Fruit fly (Drosophila melanogaster) whole organism, embryonic: ENCODE measurements around the gene Rtc1.
A peak's percentile ranks its signal among the peaks of the same experiment; 100 is the strongest.

ENCODE experiments used
- Adf1 ChIP-seq: fragments of 200-800 bp; sonication (Bioruptor generic); IDR thresholded peaks from 2 replicates; pipeline ENCODE4 v1.3.6; 2022; ENCODE audit warnings: missing biosample characterization, missing genetic modification characterization
- Atf3 ChIP-seq: fragments of 200-800 bp; sonication (Bioruptor generic); optimal IDR thresholded peaks from 3 replicates; lab custom pipeline; 2016; ENCODE audit warnings: missing biosample characterization, missing genetic modification characterization
- CG10321 ChIP-seq: fragments of 200-800 bp; sonication (Bioruptor generic); IDR thresholded peaks from 2 replicates; pipeline ENCODE4 v1.3.6; 2022; ENCODE audit warnings: missing biosample characterization, missing genetic modification characterization
- CG10366 ChIP-seq: fragments of 200-800 bp; sonication (Bioruptor generic); IDR thresholded peaks from 2 replicates; pipeline ENCODE4 v1.3.6; 2022; ENCODE audit warnings: missing biosample characterization, missing genetic modification characterization
- CG12219 ChIP-seq: fragments of 200-800 bp; sonication (Bioruptor generic); optimal IDR thresholded peaks from 3 replicates; lab custom pipeline; 2018; ENCODE audit warnings: missing biosample characterization, mild to moderate bottlenecking, missing genetic modification characterization
- CG12744 ChIP-seq: fragments of 200-800 bp; sonication (Bioruptor generic); optimal IDR thresholded peaks from 2 replicates; lab custom pipeline; 2016; ENCODE audit warnings: missing biosample characterization, missing genetic modification characterization
- CG13287 ChIP-seq: fragments of 200-800 bp; sonication (Bioruptor generic); IDR thresholded peaks from 2 replicates; pipeline ENCODE4 v1.3.6; 2022; ENCODE audit warnings: missing biosample characterization, missing genetic modification characterization; ENCODE audit not compliant: partially characterized antibody
- CG14710 ChIP-seq: fragments of 200-800 bp; sonication (Bioruptor generic); optimal IDR thresholded peaks from 3 replicates; lab custom pipeline; 2019; ENCODE audit warnings: missing biosample characterization, mild to moderate bottlenecking, missing genetic modification characterization, moderate library complexity
- CG15073 ChIP-seq: fragments of 200-800 bp; sonication (Bioruptor generic); optimal IDR thresholded peaks from 2 replicates; lab custom pipeline; 2016; ENCODE audit warnings: missing biosample characterization, missing genetic modification characterization
- CG15269 ChIP-seq: fragments of 200-800 bp; sonication (Bioruptor generic); optimal IDR thresholded peaks from 2 replicates; lab custom pipeline; 2018; ENCODE audit warnings: missing biosample characterization, mild to moderate bottlenecking, missing genetic modification characterization, moderate library complexity
- CG1602 ChIP-seq: fragments of 200-800 bp; sonication (Bioruptor generic); optimal IDR thresholded peaks from 3 replicates; lab custom pipeline; 2016; ENCODE audit warnings: missing biosample characterization, missing genetic modification characterization
- CG17328 ChIP-seq: fragments of 200-800 bp; sonication (Bioruptor generic); IDR thresholded peaks from 2 replicates; pipeline ENCODE4 v1.3.6; 2022; ENCODE audit warnings: missing biosample characterization, missing genetic modification characterization
- CG17802 ChIP-seq: fragments of 200-800 bp; sonication (Bioruptor generic); optimal IDR thresholded peaks from 2 replicates; lab custom pipeline; 2018; ENCODE audit warnings: missing biosample characterization, mild to moderate bottlenecking, missing genetic modification characterization, moderate library complexity
- CG18599 ChIP-seq: fragments of 200-800 bp; sonication (Bioruptor generic); optimal IDR thresholded peaks from 3 replicates; lab custom pipeline; 2017; ENCODE audit warnings: missing biosample characterization, missing genetic modification characterization, mild to moderate bottlenecking, moderate library complexity, missing genetic modification reagents
- CG2120 ChIP-seq: fragments of 200-800 bp; sonication (Bioruptor generic); optimal IDR thresholded peaks from 3 replicates; lab custom pipeline; 2016; ENCODE audit warnings: missing biosample characterization, missing genetic modification characterization
- CG2202 ChIP-seq: fragments of 200-800 bp; sonication (Bioruptor generic); optimal IDR thresholded peaks from 2 replicates; lab custom pipeline; 2018; ENCODE audit warnings: missing biosample characterization, mild to moderate bottlenecking, missing genetic modification characterization
- CG2889 ChIP-seq: fragments of 200-800 bp; sonication (Bioruptor generic); IDR thresholded peaks from 3 replicates; pipeline ENCODE4 v1.3.6; 2022; ENCODE audit warnings: missing biosample characterization, missing genetic modification characterization
- CG30020 ChIP-seq: fragments of 200-800 bp; optimal IDR thresholded peaks from 2 replicates; lab custom pipeline; 2019; ENCODE audit warnings: missing biosample characterization, mild to moderate bottlenecking, missing genetic modification characterization, moderate library complexity
- CG32772 ChIP-seq: fragments of 200-800 bp; sonication (Bioruptor generic); IDR thresholded peaks from 2 replicates; pipeline ENCODE4 v1.3.6; 2022; ENCODE audit warnings: missing biosample characterization, missing genetic modification characterization
- CG33557 ChIP-seq: fragments of 200-800 bp; sonication (Bioruptor generic); optimal IDR thresholded peaks from 2 replicates; lab custom pipeline; 2019; ENCODE audit warnings: missing biosample characterization, mild to moderate bottlenecking, missing genetic modification characterization, moderate library complexity
- CG3407 ChIP-seq: fragments of 200-800 bp; sonication (Bioruptor generic); optimal IDR thresholded peaks from 2 replicates; lab custom pipeline; 2018; ENCODE audit warnings: missing biosample characterization, mild to moderate bottlenecking, missing genetic modification characterization
- CG5245 ChIP-seq: fragments of 200-800 bp; sonication (Bioruptor generic); optimal IDR thresholded peaks from 3 replicates; lab custom pipeline; 2016; ENCODE audit warnings: missing biosample characterization, missing genetic modification characterization
- CG8089 ChIP-seq: fragments of 200-800 bp; sonication (Bioruptor generic); optimal IDR thresholded peaks from 3 replicates; lab custom pipeline; 2016; ENCODE audit warnings: missing biosample characterization, missing genetic modification characterization
- CG8281 ChIP-seq: fragments of 200-800 bp; sonication (Bioruptor generic); optimal IDR thresholded peaks from 2 replicates; lab custom pipeline; 2018; ENCODE audit warnings: missing biosample characterization, mild to moderate bottlenecking, missing genetic modification characterization, moderate library complexity
- Dll ChIP-seq: fragments of 200-800 bp; sonication (Bioruptor generic); IDR thresholded peaks from 4 replicates; pipeline ENCODE4 v1.3.6; 2022; ENCODE audit warnings: missing biosample characterization, missing genetic modification characterization; ENCODE audit not compliant: partially characterized antibody
- HmgZ ChIP-seq: fragments of 200-800 bp; sonication (Bioruptor generic); optimal IDR thresholded peaks from 2 replicates; lab custom pipeline; 2018; ENCODE audit warnings: missing biosample characterization, mild to moderate bottlenecking, missing genetic modification characterization
- MBD-R2 ChIP-seq: fragments of 200-800 bp; sonication (Bioruptor generic); IDR thresholded peaks from 2 replicates; pipeline ENCODE4 v1.3.6; 2022; ENCODE audit warnings: missing biosample characterization, missing genetic modification characterization
- Optix ChIP-seq: fragments of 200-800 bp; sonication (Bioruptor generic); IDR thresholded peaks from 3 replicates; pipeline ENCODE4 v1.3.6; 2022; ENCODE audit warnings: missing biosample characterization, missing genetic modification characterization
- Side ChIP-seq: fragments of 200-800 bp; sonication (Bioruptor generic); optimal IDR thresholded peaks from 2 replicates; lab custom pipeline; 2016; ENCODE audit warnings: missing biosample characterization, missing genetic modification characterization
- Sry-β ChIP-seq: fragments of 200-800 bp; sonication (Bioruptor generic); optimal IDR thresholded peaks from 2 replicates; lab custom pipeline; 2018; ENCODE audit warnings: missing biosample characterization, mild to moderate bottlenecking, missing genetic modification characterization, moderate library complexity
- Sry-δ ChIP-seq: fragments of 200-800 bp; sonication (Bioruptor generic); optimal IDR thresholded peaks from 2 replicates; lab custom pipeline; 2016; ENCODE audit warnings: missing biosample characterization, missing genetic modification characterization
- al ChIP-seq: fragments of 200-800 bp; sonication (Bioruptor generic); IDR thresholded peaks from 2 replicates; pipeline ENCODE4 v1.3.6; 2022; ENCODE audit warnings: missing biosample characterization, missing genetic modification characterization
- aop ChIP-seq: fragments of 200-800 bp; sonication (Bioruptor generic); IDR thresholded peaks from 2 replicates; pipeline ENCODE4 v1.3.6; 2022; ENCODE audit warnings: missing biosample characterization, missing genetic modification characterization
- ase ChIP-seq: fragments of 200-800 bp; sonication (Bioruptor generic); IDR thresholded peaks from 3 replicates; pipeline ENCODE4 v1.3.6; 2022; ENCODE audit warnings: missing biosample characterization, missing genetic modification characterization
- az2 ChIP-seq: fragments of 200-800 bp; sonication (Bioruptor generic); optimal IDR thresholded peaks from 3 replicates; lab custom pipeline; 2016; ENCODE audit warnings: missing biosample characterization, missing genetic modification characterization
- cato ChIP-seq: fragments of 200-800 bp; sonication (Bioruptor generic); optimal IDR thresholded peaks from 2 replicates; lab custom pipeline; 2016; ENCODE audit warnings: missing biosample characterization, missing genetic modification characterization, borderline replicate concordance
- dati ChIP-seq: fragments of 200-800 bp; sonication (Bioruptor generic); IDR thresholded peaks from 2 replicates; pipeline ENCODE4 v1.3.6; 2022; ENCODE audit warnings: missing biosample characterization, missing genetic modification characterization
- dmrt99B ChIP-seq: fragments of 200-800 bp; sonication (Bioruptor generic); optimal IDR thresholded peaks from 2 replicates; lab custom pipeline; 2018; ENCODE audit warnings: missing biosample characterization, mild to moderate bottlenecking, missing genetic modification characterization, moderate library complexity
- emc ChIP-seq: fragments of 200-800 bp; sonication (Bioruptor generic); optimal IDR thresholded peaks from 2 replicates; lab custom pipeline; 2016; ENCODE audit warnings: missing biosample characterization, missing genetic modification characterization
- ewg ChIP-seq: fragments of 200-800 bp; sonication (Bioruptor generic); optimal IDR thresholded peaks from 3 replicates; lab custom pipeline; 2017; ENCODE audit warnings: mild to moderate bottlenecking, missing biosample characterization, missing genetic modification reagents, missing genetic modification characterization
- ftz-f1 ChIP-seq: fragments of 200-800 bp; sonication (Bioruptor generic); optimal IDR thresholded peaks from 2 replicates; lab custom pipeline; 2016; ENCODE audit warnings: missing biosample characterization, missing genetic modification characterization
- h ChIP-seq: fragments of >200 bp; optimal IDR thresholded peaks from 2 replicates; lab custom pipeline; 2017
- lab ChIP-seq: fragments of 200-800 bp; sonication (Bioruptor generic); optimal IDR thresholded peaks from 3 replicates; lab custom pipeline; 2017; ENCODE audit warnings: missing biosample characterization, missing genetic modification characterization, mild to moderate bottlenecking, moderate library complexity, missing genetic modification reagents
- lilli ChIP-seq: fragments of 200-800 bp; sonication (Bioruptor generic); optimal IDR thresholded peaks from 3 replicates; lab custom pipeline; 2016; ENCODE audit warnings: missing biosample characterization, missing genetic modification characterization
- lmd ChIP-seq: fragments of 200-800 bp; sonication (Bioruptor generic); IDR thresholded peaks from 2 replicates; pipeline ENCODE4 v1.3.6; 2022; ENCODE audit warnings: missing biosample characterization, missing genetic modification characterization
- nerfin-2 ChIP-seq: fragments of 200-800 bp; sonication (Bioruptor generic); IDR thresholded peaks from 2 replicates; pipeline ENCODE4 v1.3.6; 2022; ENCODE audit warnings: missing biosample characterization, missing genetic modification characterization; ENCODE audit not compliant: partially characterized antibody
- pan ChIP-seq, 4 experiments: fragments of >200 bp in 3 of 4; fragments of 200-800 bp in 1 of 4; sonication (Bioruptor generic) in 1 of 4; optimal IDR thresholded peaks in 3 of 4; IDR thresholded peaks in 1 of 4; 2 replicates each; pipeline versions ENCODE4 v1.3.6 to Lab custom; 2017 to 2022; ENCODE audit warnings: missing biosample characterization in 2 of 4, missing genetic modification characterization in 2 of 4, mixed read lengths in 1 of 4
- run ChIP-seq: fragments of 200-800 bp; sonication (Bioruptor generic); optimal IDR thresholded peaks from 3 replicates; lab custom pipeline; 2018; ENCODE audit warnings: missing biosample characterization, mild to moderate bottlenecking, missing genetic modification characterization
- slbo ChIP-seq: fragments of 200-800 bp; sonication (Bioruptor generic); IDR thresholded peaks from 2 replicates; pipeline ENCODE4 v1.3.6; 2022; ENCODE audit warnings: missing biosample characterization, missing genetic modification characterization
- stwl ChIP-seq: fragments of 200-800 bp; sonication (Bioruptor generic); optimal IDR thresholded peaks from 3 replicates; lab custom pipeline; 2018; ENCODE audit warnings: missing biosample characterization, mild to moderate bottlenecking, missing genetic modification characterization, moderate library complexity
- zfh2 ChIP-seq: fragments of 200-800 bp; sonication (Bioruptor generic); optimal IDR thresholded peaks from 2 replicates; lab custom pipeline; 2016; ENCODE audit warnings: missing biosample characterization, missing genetic modification characterization

The Rtc1 gene

DNA sequence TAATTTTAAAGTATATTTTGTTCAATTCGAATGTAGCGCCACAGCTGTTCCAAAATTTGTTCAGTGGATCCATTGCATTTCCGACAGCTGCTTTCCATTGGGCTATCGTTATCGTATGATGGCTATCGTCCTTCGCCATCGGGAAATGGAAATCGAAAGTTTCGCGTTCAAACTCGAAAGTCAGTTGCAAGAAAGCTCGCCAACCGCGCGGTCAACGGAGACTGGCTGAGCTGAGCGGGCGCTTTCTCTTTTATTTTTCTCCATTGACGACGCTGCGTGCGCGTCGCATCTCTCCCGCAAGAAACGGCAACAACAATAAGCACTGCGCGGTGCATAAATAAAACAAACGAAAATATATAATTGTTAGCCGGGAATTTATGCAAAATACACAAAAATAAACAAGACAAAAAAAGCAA lies 26.6 kb downstream of the Rtc1 start, which contains the start of gene inaE (continued):
- peak; percentile 69 for TF ChIP-seq CG13287 (GFP tag; lab: Robert Waterston, UW)
- TF ChIP-seq Adf1 = no peak
- TF ChIP-seq pan (optimal IDR thresholded peaks at IDR 0.05; lab: Kevin White, UChicago) = no peak
- peak in 1 of 2 experiments; percentile 20 for TF ChIP-seq pan (GFP tag; optimal IDR thresholded peaks at IDR 0.05 in 1 of 2, IDR thresholded peaks at IDR 0.05 in 1 of 2)
- peak; percentile 29; the same call in 1 of the 2 replicates for TF ChIP-seq MBD-R2 (GFP tag; lab: Robert Waterston, UW)
- TF ChIP-seq Sry-δ (GFP tag; lab: Kevin White, UChicago) = peak; percentile 43
- TF ChIP-seq ase (GFP tag; lab: Robert Waterston, UW) = no peak
- TF ChIP-seq CG12744 = peak; percentile 16
- no peak for TF ChIP-seq CG5245
- TF ChIP-seq aop (GFP tag; lab: Robert Waterston, UW) = no peak
- TF ChIP-seq CG8089 (GFP tag; lab: Kevin White, UChicago) = no peak
- TF ChIP-seq al (GFP tag; lab: Robert Waterston, UW) = no peak
- TF ChIP-seq dmrt99B = no peak
- no peak for TF ChIP-seq slbo (GFP tag; lab: Robert Waterston, UW)
- no peak for TF ChIP-seq ewg (GFP tag; lab: Kevin White, UChicago)
- no peak for TF ChIP-seq CG17328 (GFP tag; lab: Robert Waterston, UW)
- no peak for TF ChIP-seq CG2889 (GFP tag; lab: Robert Waterston, UW)
- peak; percentile 50 for TF ChIP-seq CG17802 (tag; lab: Kevin White, UChicago)
- TF ChIP-seq zfh2 (GFP tag; lab: Kevin White, UChicago) = no peak
- TF ChIP-seq emc = no peak
- no peak for TF ChIP-seq CG2120 (GFP tag; lab: Kevin White, UChicago)
- TF ChIP-seq CG2202 (tag; lab: Kevin White, UChicago) = no peak
- no peak for TF ChIP-seq CG32772 (GFP tag; lab: Robert Waterston, UW)
- TF ChIP-seq CG14710 (tag; lab: Kevin White, UChicago) = peak; percentile 88
- TF ChIP-seq ftz-f1 (GFP tag; lab: Kevin White, UChicago) = peak; percentile 88
- peak; percentile 72 for TF ChIP-seq CG30020 (tag; lab: Kevin White, UChicago)
- TF ChIP-seq az2 = no peak
- TF ChIP-seq CG10366 = no peak
- no peak for TF ChIP-seq CG18599 (GFP tag; lab: Kevin White, UChicago)
- no peak for TF ChIP-seq dati (GFP tag; lab: Robert Waterston, UW)
- TF ChIP-seq CG3407 (GFP tag; lab: Kevin White, UChicago) = no peak
- no peak for TF ChIP-seq CG10321 (GFP tag; lab: Robert Waterston, UW)
- peak; percentile 39 for TF ChIP-seq lab (GFP tag; lab: Kevin White, UChicago)
- peak; percentile 26 for TF ChIP-seq HmgZ (tag; lab: Kevin White, UChicago)
- peak; percentile 54; the same call in 2 of the 4 replicates for TF ChIP-seq Dll
- TF ChIP-seq nerfin-2 (GFP tag; lab: Robert Waterston, UW) = peak; percentile 73
- TF ChIP-seq h (lab: Kevin White, UChicago) = no peak
- TF ChIP-seq Sry-β (GFP tag; lab: Kevin White, UChicago) = no peak
- TF ChIP-seq run (tag; lab: Kevin White, UChicago) = no peak
- TF ChIP-seq lilli (GFP tag; lab: Kevin White, UChicago) = no peak
- TF ChIP-seq stwl (tag; lab: Kevin White, UChicago) = peak; percentile 69
- no peak for TF ChIP-seq CG1602 (GFP tag; lab: Kevin White, UChicago)
- no peak for TF ChIP-seq CG8281 (tag; lab: Kevin White, UChicago)
- TF ChIP-seq CG33557 (GFP tag; lab: Kevin White, UChicago) = no peak
- TF ChIP-seq lmd (GFP tag; lab: Robert Waterston, UW) = no peak
- no peak for TF ChIP-seq Side
- TF ChIP-seq Atf3 (GFP tag; lab: Kevin White, UChicago) = no peak
- no peak for TF ChIP-seq CG12219 (GFP tag; lab: Kevin White, UChicago)
- no peak for TF ChIP-seq cato
- no peak for TF ChIP-seq Optix (GFP tag; lab: Robert Waterston, UW)
- TF ChIP-seq CG15073 (GFP tag; lab: Kevin White, UChicago) = no peak
- no peak for TF ChIP-seq CG15269 (tag; lab: Kevin White, UChicago)
